Worm (Caenorhabditis elegans) whole organism, midembryonic: ENCODE results near the gene clec-221.

Experiments used
- T22C8.4 ChIP-seq: fragments of 200-800 bp; sonication (Bioruptor generic); IDR thresholded peaks from 2 replicates; pipeline ENCODE4 v1.3.6; 2022; ENCODE audit warnings: missing genetic modification characterization, missing compliant biosample characterization
- cog-1 ChIP-seq: sonication (generic microtip); optimal IDR thresholded peaks from 2 replicates; lab custom pipeline; 2016; ENCODE audit warnings: missing genetic modification characterization, missing compliant biosample characterization
- flt-1 ChIP-seq: fragments of 200-800 bp; sonication (Bioruptor generic); IDR thresholded peaks from 2 replicates; pipeline ENCODE4 v1.3.6; 2022; ENCODE audit warnings: missing genetic modification characterization, missing compliant biosample characterization
- klf-2 ChIP-seq: fragments of 200-800 bp; sonication (Bioruptor generic); conservative IDR thresholded peaks from 2 replicates; pipeline ENCODE4 v1.3.6; 2022; ENCODE audit warnings: missing genetic modification reagents, missing genetic modification characterization, missing compliant biosample characterization
- med-1 ChIP-seq: sonication (generic microtip); optimal IDR thresholded peaks from 2 replicates; lab custom pipeline; 2017; ENCODE audit warnings: missing genetic modification characterization, mild to moderate bottlenecking, missing compliant biosample characterization, antibody characterized with exemption, missing genetic modification reagents; ENCODE audit not compliant: insufficient read depth
- ref-1 ChIP-seq: fragments of 200-800 bp; sonication (Bioruptor generic); conservative IDR thresholded peaks from 2 replicates; pipeline ENCODE4 v1.3.6; 2022; ENCODE audit warnings: missing genetic modification reagents, missing genetic modification characterization, missing compliant biosample characterization
- tab-1 ChIP-seq: fragments of 200-800 bp; sonication (Bioruptor generic); IDR thresholded peaks from 2 replicates; pipeline ENCODE4 v1.3.6; 2022; ENCODE audit warnings: missing genetic modification characterization, missing compliant biosample characterization
- ztf-23 ChIP-seq: fragments of 200-800 bp; sonication (Bioruptor generic); IDR thresholded peaks from 2 replicates; pipeline ENCODE4 v1.3.6; 2022; ENCODE audit warnings: missing genetic modification reagents, missing genetic modification characterization, missing compliant biosample characterization
- ztf-29 ChIP-seq: fragments of 200-800 bp; sonication (Bioruptor generic); IDR thresholded peaks from 2 replicates; pipeline ENCODE4 v1.3.6; 2022; ENCODE audit warnings: missing genetic modification reagents, missing genetic modification characterization, missing compliant biosample characterization

The clec-221 gene

DNA sequence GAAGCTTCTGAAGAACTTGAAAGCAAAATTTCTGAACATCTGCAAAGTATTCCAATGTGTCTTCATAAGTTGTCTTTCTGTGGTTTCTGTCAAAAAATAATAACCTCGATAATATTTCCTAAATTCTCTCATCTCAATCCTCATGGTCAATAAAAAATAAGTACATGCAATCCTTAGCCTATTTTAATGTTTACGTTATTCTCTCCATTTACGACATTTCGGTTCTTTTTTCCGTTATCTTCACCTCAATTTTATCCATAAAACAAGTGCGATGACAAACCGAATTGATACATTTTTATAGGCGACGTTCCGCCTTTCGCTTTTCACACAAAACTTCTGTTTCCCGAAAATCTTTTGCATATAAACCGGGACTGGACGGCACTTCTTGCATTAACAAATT lies 4.7 kb downstream of the clec-221 start, which contains the start of gene col-153:
Gene col-153 (plus strand): TSS at position 301 of the 400 bp plus-strand sequence.
- TF ChIP-seq T22C8.4 (no peak), ztf-29 (GFP tag; lab: Robert Waterston, UW) (no peak), ref-1 (GFP tag; lab: Robert Waterston, UW) (no peak), med-1 (GFP tag; lab: Kevin White, UChicago) (no peak), tab-1 (GFP tag; lab: Robert Waterston, UW) (no peak)

DNA sequence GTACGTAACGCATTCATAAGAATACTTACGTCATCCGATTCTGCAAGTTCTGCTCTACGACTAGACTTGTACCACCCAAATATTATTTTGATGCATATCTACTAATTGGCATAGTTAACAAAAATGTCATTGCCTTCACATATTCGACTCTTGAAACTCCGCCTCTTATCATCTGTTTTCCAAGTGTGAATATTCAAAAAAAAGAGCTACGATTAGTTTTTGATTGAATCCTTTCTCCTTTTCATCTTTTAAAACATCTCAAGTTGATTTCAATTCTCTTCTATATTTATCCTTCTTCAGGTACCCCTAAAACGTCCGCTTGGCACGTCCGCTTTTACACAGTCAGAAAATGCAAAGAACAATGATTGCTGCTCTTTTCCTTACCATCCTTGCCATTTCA lies 6.3 kb downstream of the clec-221 start, which contains the start of gene F17C11.2:
Gene F17C11.2 (plus strand): TSS at position 301 of the 400 bp plus-strand sequence.
- TF ChIP-seq ztf-29 (GFP tag; lab: Robert Waterston, UW) (no peak), flt-1 (GFP tag; lab: Robert Waterston, UW) (no peak), ref-1 (GFP tag; lab: Robert Waterston, UW) (no peak), ztf-23 (no peak), cog-1 (no peak), med-1 (GFP tag; lab: Kevin White, UChicago) (no peak), tab-1 (GFP tag; lab: Robert Waterston, UW) (no peak), klf-2 (GFP tag; lab: Robert Waterston, UW) (no peak), T22C8.4 (no peak)

DNA sequence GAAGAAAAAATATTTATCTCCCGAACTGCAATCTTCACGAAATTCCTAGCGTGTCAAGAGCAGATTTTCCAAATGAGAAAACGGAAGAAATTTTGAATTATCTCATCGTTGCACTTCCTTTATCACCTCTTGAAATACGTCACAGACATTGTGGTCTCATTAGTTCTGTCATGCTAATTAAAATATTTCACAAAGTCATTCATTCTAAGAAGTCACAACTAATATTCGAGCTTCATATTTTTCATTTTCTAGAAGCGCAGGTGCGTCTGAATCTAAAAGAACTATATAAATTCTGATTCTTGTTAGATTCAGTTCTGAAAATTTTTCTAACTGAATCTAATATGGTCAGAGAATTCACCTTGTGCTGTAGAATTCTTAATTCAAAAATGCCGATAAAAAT lies 7.0 kb downstream of the clec-221 start:
- TF ChIP-seq ref-1 (GFP tag; lab: Robert Waterston, UW) (no peak), flt-1 (GFP tag; lab: Robert Waterston, UW) (no peak), cog-1 (no peak), ztf-29 (GFP tag; lab: Robert Waterston, UW) (no peak), klf-2 (GFP tag; lab: Robert Waterston, UW) (no peak), ztf-23 (no peak), med-1 (GFP tag; lab: Kevin White, UChicago) (no peak), tab-1 (GFP tag; lab: Robert Waterston, UW) (no peak)

DNA sequence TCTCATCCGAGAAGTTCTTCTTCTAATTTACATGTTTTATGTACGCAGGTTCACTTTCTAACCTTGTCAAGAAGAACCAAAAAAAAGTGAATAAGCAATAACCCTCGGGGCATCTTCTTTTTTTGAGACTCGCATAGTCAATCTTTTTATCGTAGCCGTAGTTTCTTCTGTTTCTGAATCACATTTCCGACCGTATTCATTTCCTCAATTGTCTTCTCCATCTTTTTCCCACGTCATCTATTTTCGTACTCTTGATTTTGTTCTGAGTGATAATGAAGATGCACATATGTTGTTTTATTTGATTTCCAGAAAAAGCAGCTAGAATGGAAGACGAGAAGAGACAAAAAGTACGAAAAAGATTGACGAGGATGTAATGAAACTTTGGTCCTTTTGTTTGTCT lies 9.3 kb downstream of the clec-221 start:
- no peak for TF ChIP-seq T22C8.4
- TF ChIP-seq med-1 (GFP tag; lab: Kevin White, UChicago): no peak
- TF ChIP-seq tab-1 (GFP tag; lab: Robert Waterston, UW): no peak
- no peak for TF ChIP-seq klf-2 (GFP tag; lab: Robert Waterston, UW)
- no peak for TF ChIP-seq ztf-23
- no peak for TF ChIP-seq ref-1 (GFP tag; lab: Robert Waterston, UW)
- no peak for TF ChIP-seq flt-1 (GFP tag; lab: Robert Waterston, UW)
- TF ChIP-seq ztf-29 (GFP tag; lab: Robert Waterston, UW): no peak
- no peak for TF ChIP-seq cog-1

DNA sequence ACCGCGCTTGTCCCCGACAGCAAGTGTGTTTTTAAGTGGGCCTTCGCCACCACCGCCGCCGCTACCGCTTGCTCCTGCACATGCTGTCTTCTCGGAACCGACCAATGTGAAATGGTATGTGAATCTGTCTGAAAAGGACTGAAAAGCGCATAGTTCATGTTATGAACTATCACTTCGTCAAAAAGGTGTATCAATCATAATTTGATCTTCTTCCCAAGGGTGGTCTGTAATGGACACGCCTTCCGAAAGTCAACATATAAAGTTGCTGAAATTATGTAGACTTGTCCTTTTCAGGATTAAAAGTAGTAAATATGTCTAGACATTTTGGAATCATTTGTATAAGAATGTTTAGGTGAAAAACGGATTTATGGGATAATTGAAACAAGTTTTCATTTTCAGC lies 12.1 kb downstream of the clec-221 start, which contains the start of gene zip-9:
Gene zip-9 (plus strand): TSS at position 301 of the 400 bp plus-strand sequence.
- TF ChIP-seq ztf-23 (no peak), T22C8.4 (no peak), flt-1 (GFP tag; lab: Robert Waterston, UW) (no peak), klf-2 (GFP tag; lab: Robert Waterston, UW) (no peak), ztf-29 (GFP tag; lab: Robert Waterston, UW) (no peak), tab-1 (GFP tag; lab: Robert Waterston, UW) (no peak), cog-1 (no peak), ref-1 (GFP tag; lab: Robert Waterston, UW) (no peak), med-1 (GFP tag; lab: Kevin White, UChicago) (no peak)

DNA sequence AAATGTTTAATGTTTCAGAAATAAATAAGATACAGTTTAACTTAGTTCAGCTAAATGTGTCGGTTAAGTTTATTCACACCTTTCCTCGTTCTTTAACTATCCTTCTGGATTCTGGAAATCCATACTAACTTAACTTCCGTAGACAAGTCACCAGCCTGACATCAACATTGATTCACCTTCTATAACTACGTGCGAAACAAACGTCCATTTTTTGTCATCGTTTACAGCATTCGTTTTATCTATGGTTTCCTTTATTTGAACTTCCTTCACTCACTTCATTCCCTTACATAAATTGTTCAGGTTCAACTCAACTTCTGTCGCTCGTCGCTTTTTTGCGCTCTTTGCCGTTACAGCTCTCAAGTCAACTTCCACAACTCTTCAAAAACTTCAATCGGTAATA lies 13.1 kb downstream of the clec-221 start, which contains the start of gene F17C11.26:
Gene F17C11.26 (plus strand): TSS at position 301 of the 400 bp plus-strand sequence.
- TF ChIP-seq flt-1 (GFP tag; lab: Robert Waterston, UW) (no peak), ztf-29 (GFP tag; lab: Robert Waterston, UW) (no peak), tab-1 (GFP tag; lab: Robert Waterston, UW) (no peak), T22C8.4 (no peak), med-1 (GFP tag; lab: Kevin White, UChicago) (no peak), klf-2 (GFP tag; lab: Robert Waterston, UW) (no peak), ref-1 (GFP tag; lab: Robert Waterston, UW) (no peak), cog-1 (no peak), ztf-23 (no peak)

DNA sequence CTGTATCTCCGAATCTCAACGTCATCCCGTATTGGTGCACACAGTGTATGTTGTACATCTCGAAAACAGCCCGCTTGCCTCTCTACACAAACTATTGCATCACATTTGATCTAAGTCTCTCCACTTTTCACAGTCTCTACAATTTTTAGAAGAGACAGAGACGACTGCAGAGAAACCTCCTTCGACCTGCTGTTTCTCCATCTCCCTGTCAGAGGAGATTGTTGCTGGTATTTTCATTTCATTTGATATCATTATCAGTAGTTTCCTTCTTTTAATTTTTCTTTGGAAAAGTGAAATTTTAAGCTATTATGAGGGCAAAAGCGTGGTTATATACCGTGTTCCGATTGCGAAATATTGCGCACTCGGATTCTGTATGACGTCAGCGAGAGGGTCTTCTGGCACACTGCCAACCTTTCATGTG lies 13.7 kb downstream of the clec-221 start:
- TF ChIP-seq cog-1: peak; percentile 14
- no peak for TF ChIP-seq ztf-29 (GFP tag; lab: Robert Waterston, UW)
- TF ChIP-seq ref-1 (GFP tag; lab: Robert Waterston, UW): no peak

DNA sequence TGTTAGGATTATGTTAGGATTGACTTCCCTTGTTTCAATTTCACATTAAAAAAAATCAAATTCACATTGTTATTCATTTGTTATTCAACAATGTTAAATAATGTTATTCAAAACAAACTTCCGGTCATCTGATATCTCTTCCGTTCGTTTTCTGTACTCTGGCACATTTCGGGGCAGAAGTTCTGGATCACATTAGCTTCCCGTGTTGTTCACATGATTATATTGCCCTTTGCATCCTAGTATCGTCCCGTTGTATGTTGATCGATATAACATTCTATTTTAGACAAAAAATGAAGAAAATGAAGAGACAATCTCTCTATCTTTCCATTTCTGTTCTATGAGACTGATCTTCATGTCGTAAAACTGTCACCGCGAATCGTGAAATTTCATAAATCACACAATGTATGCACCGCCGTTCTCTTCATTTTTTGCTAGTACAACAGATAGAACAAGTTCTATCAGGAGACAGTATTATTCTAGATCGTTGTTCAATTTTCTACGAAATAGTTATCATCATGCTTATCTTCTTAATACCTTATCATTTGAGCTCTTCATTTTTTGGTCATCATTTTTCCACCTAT lies 14.2 kb downstream of the clec-221 start:
- TF ChIP-seq T22C8.4: no peak
- TF ChIP-seq ztf-23: no peak
- no peak for TF ChIP-seq tab-1 (GFP tag; lab: Robert Waterston, UW)
- no peak for TF ChIP-seq flt-1 (GFP tag; lab: Robert Waterston, UW)
- no peak for TF ChIP-seq ref-1 (GFP tag; lab: Robert Waterston, UW)
- TF ChIP-seq med-1 (GFP tag; lab: Kevin White, UChicago): no peak
- no peak for TF ChIP-seq klf-2 (GFP tag; lab: Robert Waterston, UW)

DNA sequence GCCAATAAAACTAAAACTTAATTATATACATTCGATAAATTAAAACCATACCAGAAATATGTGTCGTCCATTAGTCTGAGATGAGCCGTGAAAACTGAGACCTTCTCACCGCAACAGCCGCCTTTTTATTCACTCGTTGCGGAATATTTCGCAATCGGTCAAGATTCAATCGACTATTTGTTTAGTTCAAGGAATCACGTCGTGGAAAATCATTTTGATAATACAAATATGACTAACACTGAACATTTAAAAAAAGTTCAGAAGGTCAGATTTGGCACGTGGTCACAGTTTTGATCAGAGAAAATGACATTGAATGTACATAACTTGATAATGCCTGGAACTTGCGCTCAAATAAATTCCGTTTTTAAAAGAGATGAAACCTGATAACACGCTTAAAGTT lies 15.5 kb downstream of the clec-221 start, which contains the start of gene F17C11.11:
Gene F17C11.11 (minus strand): TSS at position 79 of the 400 bp plus-strand sequence.
- no peak for TF ChIP-seq klf-2 (GFP tag; lab: Robert Waterston, UW)

DNA sequence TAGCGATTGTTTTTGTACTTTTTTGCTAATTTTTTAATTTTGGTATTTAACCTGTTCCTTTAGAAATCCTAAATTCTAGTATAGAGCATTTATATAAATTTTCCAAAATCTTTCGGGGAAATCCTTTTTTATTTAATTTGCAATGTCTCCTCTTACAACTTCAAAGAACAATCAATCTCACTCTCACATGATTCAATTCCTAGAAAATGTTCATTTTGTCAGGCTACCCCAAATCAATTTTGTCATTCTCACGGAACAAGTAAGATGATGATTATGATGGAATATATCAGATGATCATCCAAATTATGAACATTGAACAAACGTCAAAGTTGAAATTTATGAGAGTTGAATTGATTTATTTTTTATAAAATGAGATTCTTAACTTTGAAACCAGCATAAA lies 16.9 kb downstream of the clec-221 start:
- no peak for TF ChIP-seq ref-1 (GFP tag; lab: Robert Waterston, UW)
- TF ChIP-seq T22C8.4: no peak
- TF ChIP-seq med-1 (GFP tag; lab: Kevin White, UChicago): no peak
- TF ChIP-seq klf-2 (GFP tag; lab: Robert Waterston, UW): no peak
- TF ChIP-seq ztf-29 (GFP tag; lab: Robert Waterston, UW): no peak
- no peak for TF ChIP-seq cog-1
- TF ChIP-seq ztf-23: no peak
- TF ChIP-seq flt-1 (GFP tag; lab: Robert Waterston, UW): no peak
- TF ChIP-seq tab-1 (GFP tag; lab: Robert Waterston, UW): no peak
